Fruit fly (Drosophila melanogaster) whole organism, adult: ENCODE measurements around the gene GstD11.

Source experiments
- CG12768 ChIP-seq: fragments of 200-800 bp; sonication (Bioruptor generic); optimal IDR thresholded peaks from 2 replicates; lab custom pipeline; 2017; ENCODE audit warnings: missing biosample characterization, missing genetic modification characterization, mild to moderate bottlenecking, moderate library complexity, missing genetic modification reagents
- CG14711 ChIP-seq: fragments of 200-800 bp; sonication (Bioruptor generic); optimal IDR thresholded peaks from 2 replicates; lab custom pipeline; 2018; ENCODE audit warnings: missing biosample characterization, mild to moderate bottlenecking, missing genetic modification characterization, moderate library complexity
- CG1620 ChIP-seq: fragments of 200-800 bp; sonication (Bioruptor generic); optimal IDR thresholded peaks from 2 replicates; lab custom pipeline; 2016; ENCODE audit warnings: missing biosample characterization, missing genetic modification characterization
- CG7101 ChIP-seq: fragments of 200-800 bp; sonication (Bioruptor generic); optimal IDR thresholded peaks from 2 replicates; lab custom pipeline; 2018; ENCODE audit warnings: missing biosample characterization, mild to moderate bottlenecking, missing genetic modification characterization, moderate library complexity
- Clk ChIP-seq: fragments of 200-800 bp; sonication (Bioruptor generic); optimal IDR thresholded peaks from 2 replicates; lab custom pipeline; 2017; ENCODE audit warnings: missing biosample characterization, missing genetic modification characterization
- Crg-1 ChIP-seq: fragments of 200-800 bp; sonication (Bioruptor generic); optimal IDR thresholded peaks from 2 replicates; lab custom pipeline; 2016; ENCODE audit warnings: missing biosample characterization, missing genetic modification characterization
- Hr96 ChIP-seq: fragments of 200-800 bp; sonication (Bioruptor generic); optimal IDR thresholded peaks from 2 replicates; lab custom pipeline; 2016; ENCODE audit warnings: missing biosample characterization, missing genetic modification characterization
- cnc ChIP-seq, 2 experiments: fragments of >200 bp; optimal IDR thresholded peaks; 2 replicates each; lab custom pipeline; 2017

dm6 chr3R:12381130-12381700 lies 1.9 kb upstream of the GstD11 start:
- TF ChIP-seq cnc (optimal IDR thresholded peaks at IDR 0.05; lab: Kevin White, UChicago) (no peak), Crg-1 (no peak), Hr96 (GFP tag; lab: Kevin White, UChicago) (no peak), CG14711 (no peak), Clk (GFP tag; lab: Kevin White, UChicago) (no peak), CG1620 (GFP tag; lab: Kevin White, UChicago) (no peak), CG12768 (GFP tag; lab: Kevin White, UChicago) (peak; percentile 39), CG7101 (no peak)
